Worm (Caenorhabditis elegans): ENCODE data around the gene ZK353.9.

- TF ChIP-seq ama-1 (optimal IDR thresholded peaks at IDR 0.05), result no peak
- TF ChIP-seq dmd-4 (tag; optimal IDR thresholded peaks at IDR 0.05; ENCODE audit: borderline replicate concordance), result no peak
- no peak for TF ChIP-seq ceh-48 (tag; optimal IDR thresholded peaks at IDR 0.05)
- no peak for TF ChIP-seq T23F11.4 (GFP tag; optimal IDR thresholded peaks at IDR 0.05)
- TF ChIP-seq fkh-6 (tag; optimal IDR thresholded peaks at IDR 0.05), result no peak
- TF ChIP-seq ceh-9 (tag; optimal IDR thresholded peaks at IDR 0.05), result no peak
- no peak for TF ChIP-seq pros-1 (tag; optimal IDR thresholded peaks at IDR 0.05)
- TF ChIP-seq F13H6.1 (tag; optimal IDR thresholded peaks at IDR 0.05), result no peak
- no peak for TF ChIP-seq pag-3 (tag; optimal IDR thresholded peaks at IDR 0.05; ENCODE audit: borderline replicate concordance)
- no peak for TF ChIP-seq che-1 (tag; optimal IDR thresholded peaks at IDR 0.05)
- no peak for TF ChIP-seq pha-2 (tag; optimal IDR thresholded peaks at IDR 0.05)
- no peak for TF ChIP-seq ets-4 (tag; optimal IDR thresholded peaks at IDR 0.05)
Measured at ce11 chrIII:8403507-8403906, 5.8 kb upstream of the ZK353.9 start, which contains the start of gene cutc-1.
